Fruit fly (Drosophila melanogaster) whole organism, embryonic: ENCODE data around the gene CG15638.

Source experiments
- Atf6 ChIP-seq: fragments of 200-800 bp; sonication (Bioruptor generic); IDR thresholded peaks from 2 replicates; pipeline ENCODE4 v1.3.6; 2022; ENCODE audit warnings: missing biosample characterization, missing genetic modification characterization
- CG11247 ChIP-seq: fragments of 200-800 bp; sonication (Bioruptor generic); IDR thresholded peaks from 2 replicates; pipeline ENCODE4 v1.3.6; 2022; ENCODE audit warnings: missing biosample characterization, missing genetic modification characterization
- CG11696 ChIP-seq: fragments of 200-800 bp; sonication (Bioruptor generic); IDR thresholded peaks from 2 replicates; pipeline ENCODE4 v1.3.6; 2022; ENCODE audit warnings: missing biosample characterization, missing genetic modification characterization
- CG13287 ChIP-seq: fragments of 200-800 bp; sonication (Bioruptor generic); IDR thresholded peaks from 2 replicates; pipeline ENCODE4 v1.3.6; 2022; ENCODE audit warnings: missing biosample characterization, missing genetic modification characterization; ENCODE audit not compliant: partially characterized antibody
- CG14014 ChIP-seq: fragments of 200-800 bp; sonication (Bioruptor generic); IDR thresholded peaks from 2 replicates; pipeline ENCODE4 v1.3.6; 2022; ENCODE audit warnings: missing biosample characterization, missing genetic modification characterization
- CG14050 ChIP-seq: fragments of 200-800 bp; sonication (Bioruptor generic); IDR thresholded peaks from 3 replicates; pipeline ENCODE4 v1.3.6; 2022; ENCODE audit warnings: missing biosample characterization, missing genetic modification characterization
- CG15601 ChIP-seq: fragments of 200-800 bp; sonication (Bioruptor generic); optimal IDR thresholded peaks from 3 replicates; lab custom pipeline; 2019; ENCODE audit warnings: missing biosample characterization, mild to moderate bottlenecking, missing genetic modification characterization, moderate library complexity
- CG16779 ChIP-seq: fragments of 200-800 bp; sonication (Bioruptor generic); IDR thresholded peaks from 2 replicates; pipeline ENCODE4 v1.3.6; 2022; ENCODE audit warnings: missing biosample characterization, missing genetic modification characterization
- CG17186 ChIP-seq: fragments of 200-800 bp; sonication (Bioruptor generic); optimal IDR thresholded peaks from 3 replicates; lab custom pipeline; 2017; ENCODE audit warnings: missing biosample characterization, missing genetic modification reagents, missing genetic modification characterization
- CG17361 ChIP-seq: fragments of 200-800 bp; sonication (Bioruptor generic); IDR thresholded peaks from 3 replicates; pipeline ENCODE4 v1.3.6; 2022; ENCODE audit warnings: missing biosample characterization, missing genetic modification characterization
- CG17385 ChIP-seq: fragments of 200-800 bp; sonication (Bioruptor generic); optimal IDR thresholded peaks from 3 replicates; lab custom pipeline; 2018; ENCODE audit warnings: missing biosample characterization, mild to moderate bottlenecking, missing genetic modification characterization
- CG17612 ChIP-seq: fragments of 200-800 bp; sonication (Bioruptor generic); IDR thresholded peaks from 2 replicates; pipeline ENCODE4 v1.3.6; 2022; ENCODE audit warnings: missing biosample characterization, missing genetic modification characterization
- CG18476 ChIP-seq: fragments of 200-800 bp; sonication (Bioruptor generic); optimal IDR thresholded peaks from 2 replicates; lab custom pipeline; 2016; ENCODE audit warnings: missing biosample characterization, mild to moderate bottlenecking, missing genetic modification characterization
- CG18764 ChIP-seq: fragments of 200-800 bp; sonication (Bioruptor generic); optimal IDR thresholded peaks from 3 replicates; lab custom pipeline; 2016; ENCODE audit warnings: missing biosample characterization, missing genetic modification characterization
- CG34376 ChIP-seq: fragments of 200-800 bp; sonication (Bioruptor generic); optimal IDR thresholded peaks from 2 replicates; lab custom pipeline; 2018; ENCODE audit warnings: missing biosample characterization, mild to moderate bottlenecking, missing genetic modification characterization
- CG7745 ChIP-seq: fragments of 200-800 bp; sonication (Bioruptor generic); optimal IDR thresholded peaks from 2 replicates; lab custom pipeline; 2018; ENCODE audit warnings: missing biosample characterization, mild to moderate bottlenecking, missing genetic modification characterization, moderate library complexity
- CG9215 ChIP-seq: fragments of 200-800 bp; sonication (Bioruptor generic); IDR thresholded peaks from 2 replicates; pipeline ENCODE4 v1.3.6; 2022; ENCODE audit warnings: missing biosample characterization, missing genetic modification characterization
- CG9609 ChIP-seq: fragments of 200-800 bp; sonication (Bioruptor generic); optimal IDR thresholded peaks from 3 replicates; lab custom pipeline; 2016; ENCODE audit warnings: missing biosample characterization, missing genetic modification characterization
- CrebB ChIP-seq: fragments of 200-800 bp; sonication (Bioruptor generic); optimal IDR thresholded peaks from 3 replicates; lab custom pipeline; 2018; ENCODE audit warnings: missing biosample characterization, mild to moderate bottlenecking, missing genetic modification characterization
- Dbx ChIP-seq: fragments of 200-800 bp; sonication (Bioruptor generic); IDR thresholded peaks from 3 replicates; pipeline ENCODE4 v1.3.6; 2022; ENCODE audit warnings: missing biosample characterization, missing genetic modification characterization
- GATAe ChIP-seq: fragments of 200-800 bp; sonication (Bioruptor generic); conservative IDR thresholded peaks from 2 replicates; pipeline ENCODE4 v1.3.6; 2022; ENCODE audit warnings: missing biosample characterization, missing genetic modification characterization
- H2.0 ChIP-seq: fragments of 200-800 bp; sonication (Bioruptor generic); IDR thresholded peaks from 2 replicates; pipeline ENCODE4 v1.3.6; 2022; ENCODE audit warnings: missing biosample characterization, missing genetic modification characterization
- HLH3B ChIP-seq: fragments of 200-800 bp; sonication (Bioruptor generic); IDR thresholded peaks from 2 replicates; pipeline ENCODE4 v1.3.6; 2022; ENCODE audit warnings: missing biosample characterization, missing genetic modification characterization
- HLHmδ ChIP-seq: fragments of 200-800 bp; sonication (Bioruptor generic); optimal IDR thresholded peaks from 2 replicates; lab custom pipeline; 2018; ENCODE audit warnings: missing biosample characterization, mild to moderate bottlenecking, missing genetic modification characterization, moderate library complexity
- Hmr ChIP-seq: fragments of 200-800 bp; sonication (Bioruptor generic); optimal IDR thresholded peaks from 3 replicates; lab custom pipeline; 2017; ENCODE audit warnings: mild to moderate bottlenecking, missing biosample characterization, missing genetic modification reagents, missing genetic modification characterization
- Neu2 ChIP-seq: fragments of 200-800 bp; sonication (Bioruptor generic); optimal IDR thresholded peaks from 3 replicates; lab custom pipeline; 2016; ENCODE audit warnings: missing biosample characterization, missing genetic modification characterization, borderline replicate concordance
- Trl ChIP-seq, 3 experiments: fragments of >200 bp in 2 of 3; fragments of 200-800 bp in 1 of 3; sonication (Bioruptor generic) in 1 of 3; optimal IDR thresholded peaks; 2 replicates in 1 of 3; 3 replicates in 2 of 3; lab custom pipeline; 2016 to 2017; ENCODE audit warnings: missing biosample characterization in 1 of 3, missing genetic modification characterization in 1 of 3
- amos ChIP-seq: fragments of 200-800 bp; sonication (Bioruptor generic); IDR thresholded peaks from 2 replicates; pipeline ENCODE4 v1.3.6; 2022; ENCODE audit warnings: missing biosample characterization, missing genetic modification characterization; ENCODE audit not compliant: partially characterized antibody
- aop ChIP-seq: fragments of 200-800 bp; sonication (Bioruptor generic); IDR thresholded peaks from 2 replicates; pipeline ENCODE4 v1.3.6; 2022; ENCODE audit warnings: missing biosample characterization, missing genetic modification characterization
- chn ChIP-seq: fragments of 200-800 bp; sonication (Bioruptor generic); optimal IDR thresholded peaks from 2 replicates; lab custom pipeline; 2016; ENCODE audit warnings: missing biosample characterization, missing genetic modification characterization
- dati ChIP-seq: fragments of 200-800 bp; sonication (Bioruptor generic); IDR thresholded peaks from 2 replicates; pipeline ENCODE4 v1.3.6; 2022; ENCODE audit warnings: missing biosample characterization, missing genetic modification characterization
- ems ChIP-seq: fragments of 200-800 bp; sonication (Bioruptor generic); optimal IDR thresholded peaks from 3 replicates; lab custom pipeline; 2016; ENCODE audit warnings: missing biosample characterization, missing genetic modification characterization
- esg ChIP-seq: fragments of 200-800 bp; sonication (Bioruptor generic); conservative IDR thresholded peaks from 2 replicates; pipeline ENCODE4 v1.3.6; 2022; ENCODE audit warnings: missing biosample characterization, missing genetic modification characterization
- fu2 ChIP-seq: fragments of 200-800 bp; sonication (Bioruptor generic); optimal IDR thresholded peaks from 2 replicates; lab custom pipeline; 2016; ENCODE audit warnings: missing biosample characterization, missing genetic modification characterization
- gcm2 ChIP-seq: fragments of 200-800 bp; sonication (Bioruptor generic); optimal IDR thresholded peaks from 2 replicates; lab custom pipeline; 2016; ENCODE audit warnings: missing biosample characterization, missing genetic modification characterization
- gsb-n ChIP-seq: fragments of 200-800 bp; sonication (Bioruptor generic); optimal IDR thresholded peaks from 3 replicates; lab custom pipeline; 2018; ENCODE audit warnings: missing biosample characterization, mild to moderate bottlenecking, missing genetic modification characterization
- lab ChIP-seq: fragments of 200-800 bp; sonication (Bioruptor generic); optimal IDR thresholded peaks from 3 replicates; lab custom pipeline; 2017; ENCODE audit warnings: missing biosample characterization, missing genetic modification characterization, mild to moderate bottlenecking, moderate library complexity, missing genetic modification reagents
- lbe ChIP-seq: fragments of 200-800 bp; sonication (Bioruptor generic); optimal IDR thresholded peaks from 2 replicates; lab custom pipeline; 2016; ENCODE audit warnings: missing biosample characterization, mild to moderate bottlenecking, missing genetic modification characterization
- maf-S ChIP-seq: fragments of 200-800 bp; sonication (Bioruptor generic); optimal IDR thresholded peaks from 2 replicates; lab custom pipeline; 2016; ENCODE audit warnings: missing biosample characterization, missing genetic modification characterization
- oc ChIP-seq: fragments of 200-800 bp; sonication (Bioruptor generic); optimal IDR thresholded peaks from 2 replicates; lab custom pipeline; 2018; ENCODE audit warnings: missing biosample characterization, mild to moderate bottlenecking, missing genetic modification characterization, moderate library complexity
- org-1 ChIP-seq: fragments of 200-800 bp; sonication (Bioruptor generic); optimal IDR thresholded peaks from 2 replicates; lab custom pipeline; 2017; ENCODE audit warnings: missing biosample characterization, missing genetic modification characterization
- pan ChIP-seq, 4 experiments: fragments of >200 bp in 3 of 4; fragments of 200-800 bp in 1 of 4; sonication (Bioruptor generic) in 1 of 4; optimal IDR thresholded peaks in 3 of 4; IDR thresholded peaks in 1 of 4; 2 replicates each; pipeline versions ENCODE4 v1.3.6 to Lab custom; 2017 to 2022; ENCODE audit warnings: missing biosample characterization in 2 of 4, missing genetic modification characterization in 2 of 4, mixed read lengths in 1 of 4
- pnt ChIP-seq: fragments of 200-800 bp; sonication (Bioruptor generic); optimal IDR thresholded peaks from 3 replicates; lab custom pipeline; 2016; ENCODE audit warnings: missing biosample characterization, missing genetic modification characterization
- sim ChIP-seq: fragments of 200-800 bp; sonication (Bioruptor generic); IDR thresholded peaks from 2 replicates; pipeline ENCODE4 v1.3.6; 2022; ENCODE audit warnings: missing biosample characterization, missing genetic modification characterization
- slp2 ChIP-seq: fragments of 200-800 bp; sonication (Bioruptor generic); optimal IDR thresholded peaks from 2 replicates; lab custom pipeline; 2016; ENCODE audit warnings: missing biosample characterization, missing genetic modification characterization
- tll ChIP-seq, 2 experiments: fragments of 200-800 bp in 1 of 2; fragments of >200 bp in 1 of 2; sonication (Bioruptor generic) in 1 of 2; optimal IDR thresholded peaks; 2 replicates each; lab custom pipeline; 2017 to 2019; ENCODE audit warnings: missing biosample characterization in 2 of 2, missing genetic modification characterization in 2 of 2, mild to moderate bottlenecking in 1 of 2, moderate library complexity in 1 of 2
- trh ChIP-seq: fragments of 200-800 bp; sonication (Bioruptor generic); optimal IDR thresholded peaks from 2 replicates; lab custom pipeline; 2016; ENCODE audit warnings: missing biosample characterization, missing genetic modification characterization
- zf30C ChIP-seq: fragments of 200-800 bp; sonication (Bioruptor generic); optimal IDR thresholded peaks from 3 replicates; lab custom pipeline; 2018; ENCODE audit warnings: missing biosample characterization, mild to moderate bottlenecking, missing genetic modification characterization

Gene CG15638

dm6 chr2L:13512182-13513032, 23.2 kb downstream of the CG15638 start (continued):
- TF ChIP-seq Trl (optimal IDR thresholded peaks at IDR 0.05; lab: Kevin White, UChicago) (peak; percentile 43 to 95), Trl (GFP tag; optimal IDR thresholded peaks at IDR 0.05; lab: Kevin White, UChicago) (no peak), CG18476 (GFP tag; lab: Kevin White, UChicago) (no peak), CG15601 (tag; lab: Kevin White, UChicago) (no peak), gcm2 (GFP tag; lab: Kevin White, UChicago) (no peak), Dbx (no peak), zf30C (GFP tag; lab: Kevin White, UChicago) (no peak), Neu2 (GFP tag; lab: Kevin White, UChicago) (no peak), aop (GFP tag; lab: Robert Waterston, UW) (no peak), pnt (no peak), CG17385 (GFP tag; lab: Kevin White, UChicago) (no peak), CG34376 (GFP tag; lab: Kevin White, UChicago) (no peak), gsb-n (tag; lab: Kevin White, UChicago) (no peak), Hmr (GFP tag; lab: Kevin White, UChicago) (peak; percentile 33), esg (peak; percentile 23; the same call in 1 of the 2 replicates), lbe (GFP tag; lab: Kevin White, UChicago) (no peak), HLH3B (GFP tag; lab: Robert Waterston, UW) (peak; percentile 55), amos (no peak), CG16779 (no peak), GATAe (GFP tag; lab: Robert Waterston, UW) (no peak), lab (GFP tag; lab: Kevin White, UChicago) (peak; percentile 35), CG18764 (GFP tag; lab: Kevin White, UChicago) (no peak), oc (no peak), CG17361 (GFP tag; lab: Robert Waterston, UW) (peak; percentile 61; the same call in 2 of the 3 replicates), dati (GFP tag; lab: Robert Waterston, UW) (no peak), chn (GFP tag; lab: Kevin White, UChicago) (no peak), fu2 (GFP tag; lab: Kevin White, UChicago) (no peak), CG9609 (GFP tag; lab: Kevin White, UChicago) (no peak), CG14014 (GFP tag; lab: Robert Waterston, UW) (no peak), CG7745 (tag; lab: Kevin White, UChicago) (no peak), maf-S (no peak), CG14050 (no peak), H2.0 (GFP tag; lab: Robert Waterston, UW) (peak; percentile 23; the same call in 1 of the 2 replicates), CrebB (tag; lab: Kevin White, UChicago) (no peak), tll (GFP tag; optimal IDR thresholded peaks at IDR 0.05; lab: Kevin White, UChicago) (no peak), CG9215 (GFP tag; lab: Robert Waterston, UW) (no peak), slp2 (GFP tag; lab: Kevin White, UChicago) (no peak), CG17186 (GFP tag; lab: Kevin White, UChicago) (no peak), org-1 (GFP tag; lab: Kevin White, UChicago) (peak; percentile 24), Atf6 (GFP tag; lab: Robert Waterston, UW) (peak; percentile 42; the same call in 1 of the 2 replicates), CG13287 (GFP tag; lab: Robert Waterston, UW) (no peak), HLHmδ (peak; percentile 27), ems (GFP tag; lab: Kevin White, UChicago) (peak; percentile 13), sim (GFP tag; lab: Robert Waterston, UW) (no peak), CG17612 (GFP tag; lab: Robert Waterston, UW) (no peak), pan (optimal IDR thresholded peaks at IDR 0.05; lab: Kevin White, UChicago) (no peak), pan (GFP tag; optimal IDR thresholded peaks at IDR 0.05 in 1 of 2, IDR thresholded peaks at IDR 0.05 in 1 of 2) (peak in 1 of 2 experiments; percentile 48), trh (GFP tag; lab: Kevin White, UChicago) (no peak), CG11696 (GFP tag; lab: Robert Waterston, UW) (no peak), CG11247 (GFP tag; lab: Robert Waterston, UW) (peak; percentile 62)
